Fruit fly (Drosophila melanogaster) whole organism, embryonic: Measurements from ENCODE around the gene Klp67A.

Source experiments
- Atf3 ChIP-seq: fragments of 200-800 bp; sonication (Bioruptor generic); optimal IDR thresholded peaks from 3 replicates; lab custom pipeline; 2016; ENCODE audit warnings: missing biosample characterization, missing genetic modification characterization
- Atf6 ChIP-seq: fragments of 200-800 bp; sonication (Bioruptor generic); IDR thresholded peaks from 2 replicates; pipeline ENCODE4 v1.3.6; 2022; ENCODE audit warnings: missing biosample characterization, missing genetic modification characterization
- Bgb ChIP-seq: fragments of 200-800 bp; sonication (Bioruptor generic); IDR thresholded peaks from 2 replicates; pipeline ENCODE4 v1.3.6; 2022; ENCODE audit warnings: missing biosample characterization, missing genetic modification characterization; ENCODE audit not compliant: partially characterized antibody
- CG10147 ChIP-seq: fragments of 200-800 bp; sonication (Bioruptor generic); optimal IDR thresholded peaks from 2 replicates; lab custom pipeline; 2019; ENCODE audit warnings: missing biosample characterization, mild to moderate bottlenecking, missing genetic modification characterization, moderate library complexity
- CG10543 ChIP-seq: fragments of 200-800 bp; sonication (Bioruptor generic); optimal IDR thresholded peaks from 3 replicates; lab custom pipeline; 2017; ENCODE audit warnings: missing biosample characterization, mild to moderate bottlenecking, missing genetic modification characterization, moderate library complexity
- CG12769 ChIP-seq: fragments of 200-800 bp; sonication (Bioruptor generic); optimal IDR thresholded peaks from 2 replicates; lab custom pipeline; 2019; ENCODE audit warnings: missing biosample characterization, mild to moderate bottlenecking, missing genetic modification characterization, moderate library complexity
- CG13123 ChIP-seq: fragments of 200-800 bp; sonication (Bioruptor generic); optimal IDR thresholded peaks from 2 replicates; lab custom pipeline; 2016; ENCODE audit warnings: missing biosample characterization, missing genetic modification characterization
- CG14014 ChIP-seq: fragments of 200-800 bp; sonication (Bioruptor generic); IDR thresholded peaks from 2 replicates; pipeline ENCODE4 v1.3.6; 2022; ENCODE audit warnings: missing biosample characterization, missing genetic modification characterization
- CG15269 ChIP-seq: fragments of 200-800 bp; sonication (Bioruptor generic); optimal IDR thresholded peaks from 2 replicates; lab custom pipeline; 2018; ENCODE audit warnings: missing biosample characterization, mild to moderate bottlenecking, missing genetic modification characterization, moderate library complexity
- CG17359 ChIP-seq: fragments of 200-800 bp; sonication (Bioruptor generic); optimal IDR thresholded peaks from 3 replicates; lab custom pipeline; 2018; ENCODE audit warnings: missing biosample characterization, mild to moderate bottlenecking, missing genetic modification characterization, moderate library complexity
- CG17568 ChIP-seq: fragments of 200-800 bp; sonication (Bioruptor generic); optimal IDR thresholded peaks from 2 replicates; lab custom pipeline; 2018; ENCODE audit warnings: missing biosample characterization, mild to moderate bottlenecking, missing genetic modification characterization, moderate library complexity
- CG2889 ChIP-seq: fragments of 200-800 bp; sonication (Bioruptor generic); IDR thresholded peaks from 3 replicates; pipeline ENCODE4 v1.3.6; 2022; ENCODE audit warnings: missing biosample characterization, missing genetic modification characterization
- CG3065 ChIP-seq: fragments of 200-800 bp; sonication (Bioruptor generic); optimal IDR thresholded peaks from 2 replicates; lab custom pipeline; 2016; ENCODE audit warnings: missing biosample characterization, missing genetic modification characterization
- CG32532 ChIP-seq: fragments of 200-800 bp; sonication (Bioruptor generic); IDR thresholded peaks from 2 replicates; pipeline ENCODE4 v1.3.6; 2022; ENCODE audit warnings: missing biosample characterization, missing genetic modification characterization
- CG7963 ChIP-seq: fragments of 200-800 bp; sonication (Bioruptor generic); IDR thresholded peaks from 3 replicates; pipeline ENCODE4 v1.3.6; 2022; ENCODE audit warnings: missing biosample characterization, missing genetic modification characterization; ENCODE audit not compliant: partially characterized antibody
- CG8281 ChIP-seq: fragments of 200-800 bp; sonication (Bioruptor generic); optimal IDR thresholded peaks from 2 replicates; lab custom pipeline; 2018; ENCODE audit warnings: missing biosample characterization, mild to moderate bottlenecking, missing genetic modification characterization, moderate library complexity
- CG8765 ChIP-seq: fragments of 200-800 bp; sonication (Bioruptor generic); IDR thresholded peaks from 2 replicates; pipeline ENCODE4 v1.3.6; 2022; ENCODE audit warnings: missing biosample characterization, missing genetic modification characterization
- Dbx ChIP-seq: fragments of 200-800 bp; sonication (Bioruptor generic); IDR thresholded peaks from 3 replicates; pipeline ENCODE4 v1.3.6; 2022; ENCODE audit warnings: missing biosample characterization, missing genetic modification characterization
- Fer1 ChIP-seq: fragments of 200-800 bp; sonication (Bioruptor generic); optimal IDR thresholded peaks from 2 replicates; lab custom pipeline; 2017; ENCODE audit warnings: missing biosample characterization, mild to moderate bottlenecking, missing genetic modification characterization
- Fer3 ChIP-seq: fragments of 200-800 bp; sonication (Bioruptor generic); optimal IDR thresholded peaks from 2 replicates; lab custom pipeline; 2018; ENCODE audit warnings: missing biosample characterization, mild to moderate bottlenecking, missing genetic modification characterization, moderate library complexity
- Hmx ChIP-seq: fragments of 200-800 bp; sonication (Bioruptor generic); optimal IDR thresholded peaks from 2 replicates; lab custom pipeline; 2016; ENCODE audit warnings: missing biosample characterization, missing genetic modification characterization
- NC2β ChIP-seq: fragments of 200-800 bp; sonication (Bioruptor generic); optimal IDR thresholded peaks from 2 replicates; lab custom pipeline; 2016; ENCODE audit warnings: missing biosample characterization, missing genetic modification characterization
- Oaz ChIP-seq: fragments of 200-800 bp; sonication (Bioruptor generic); IDR thresholded peaks from 2 replicates; pipeline ENCODE4 v1.3.6; 2022; ENCODE audit warnings: missing biosample characterization, missing genetic modification characterization
- Sry-δ ChIP-seq: fragments of 200-800 bp; sonication (Bioruptor generic); optimal IDR thresholded peaks from 2 replicates; lab custom pipeline; 2016; ENCODE audit warnings: missing biosample characterization, missing genetic modification characterization
- Stat92E ChIP-seq, 3 experiments: fragments of >200 bp in 2 of 3; fragments of 200-800 bp in 1 of 3; sonication (Bioruptor generic) in 1 of 3; optimal IDR thresholded peaks; 2 replicates each; lab custom pipeline; 2017 to 2019; ENCODE audit warnings: missing biosample characterization in 3 of 3, missing genetic modification characterization in 3 of 3, mild to moderate bottlenecking in 1 of 3, moderate library complexity in 1 of 3
- Xrp1 ChIP-seq: fragments of 200-800 bp; sonication (Bioruptor generic); IDR thresholded peaks from 2 replicates; pipeline ENCODE4 v1.3.6; 2022; ENCODE audit warnings: missing biosample characterization, missing genetic modification characterization
- amos ChIP-seq: fragments of 200-800 bp; sonication (Bioruptor generic); IDR thresholded peaks from 2 replicates; pipeline ENCODE4 v1.3.6; 2022; ENCODE audit warnings: missing biosample characterization, missing genetic modification characterization; ENCODE audit not compliant: partially characterized antibody
- btn ChIP-seq: fragments of 200-800 bp; sonication (Bioruptor generic); optimal IDR thresholded peaks from 2 replicates; lab custom pipeline; 2016; ENCODE audit warnings: missing biosample characterization, missing genetic modification characterization
- corto ChIP-seq: fragments of 200-800 bp; sonication (Bioruptor generic); optimal IDR thresholded peaks from 2 replicates; lab custom pipeline; 2016; ENCODE audit warnings: missing biosample characterization, mild to moderate bottlenecking, missing genetic modification characterization, moderate library complexity
- dan ChIP-seq: fragments of 200-800 bp; sonication (Bioruptor generic); IDR thresholded peaks from 2 replicates; pipeline ENCODE4 v1.3.6; 2022; ENCODE audit warnings: missing biosample characterization, missing genetic modification characterization
- en ChIP-seq: fragments of 200-800 bp; sonication (Bioruptor generic); optimal IDR thresholded peaks from 2 replicates; lab custom pipeline; 2016; ENCODE audit warnings: missing biosample characterization, missing genetic modification characterization
- exex ChIP-seq: fragments of 200-800 bp; sonication (Bioruptor generic); optimal IDR thresholded peaks from 4 replicates; lab custom pipeline; 2018; ENCODE audit warnings: missing biosample characterization, mild to moderate bottlenecking, missing genetic modification characterization, moderate library complexity
- fd102C ChIP-seq: fragments of 200-800 bp; sonication (Bioruptor generic); optimal IDR thresholded peaks from 2 replicates; lab custom pipeline; 2018; ENCODE audit warnings: missing biosample characterization, mild to moderate bottlenecking, missing genetic modification characterization, moderate library complexity
- hbn ChIP-seq: fragments of 200-800 bp; sonication (Bioruptor generic); IDR thresholded peaks from 2 replicates; pipeline ENCODE4 v1.3.6; 2022; ENCODE audit warnings: missing biosample characterization, missing genetic modification characterization; ENCODE audit not compliant: partially characterized antibody
- hkb ChIP-seq, 2 experiments: fragments of 200-800 bp in 1 of 2; fragments of >200 bp in 1 of 2; sonication (Bioruptor generic) in 1 of 2; IDR thresholded peaks in 1 of 2; optimal IDR thresholded peaks in 1 of 2; 2 replicates each; pipeline versions ENCODE4 v1.3.6 to Lab custom; 2017 to 2022; ENCODE audit warnings: missing biosample characterization in 1 of 2, missing genetic modification characterization in 1 of 2
- ind ChIP-seq: fragments of 200-800 bp; sonication (Bioruptor generic); optimal IDR thresholded peaks from 3 replicates; lab custom pipeline; 2016; ENCODE audit warnings: missing biosample characterization, missing genetic modification characterization
- nau ChIP-seq: fragments of 200-800 bp; sonication (Bioruptor generic); optimal IDR thresholded peaks from 3 replicates; lab custom pipeline; 2017; ENCODE audit warnings: missing biosample characterization, mild to moderate bottlenecking, missing genetic modification characterization, missing genetic modification reagents
- pb ChIP-seq: fragments of 200-800 bp; sonication (Bioruptor generic); optimal IDR thresholded peaks from 3 replicates; lab custom pipeline; 2016; ENCODE audit warnings: missing biosample characterization, missing genetic modification characterization
- ranshi ChIP-seq: fragments of 200-800 bp; sonication (Bioruptor generic); IDR thresholded peaks from 2 replicates; pipeline ENCODE4 v1.3.6; 2022; ENCODE audit warnings: missing biosample characterization, missing genetic modification characterization
- sc ChIP-seq, 3 experiments: fragments of >200 bp in 2 of 3; fragments of 200-800 bp in 1 of 3; sonication (Bioruptor generic) in 1 of 3; optimal IDR thresholded peaks; 2 replicates in 2 of 3; 3 replicates in 1 of 3; lab custom pipeline; 2017; ENCODE audit warnings: mild to moderate bottlenecking in 1 of 3, missing biosample characterization in 1 of 3, missing genetic modification characterization in 1 of 3, missing genetic modification reagents in 1 of 3
- sd ChIP-seq: fragments of 200-800 bp; sonication (Bioruptor generic); optimal IDR thresholded peaks from 3 replicates; lab custom pipeline; 2018; ENCODE audit warnings: missing biosample characterization, mild to moderate bottlenecking, missing genetic modification characterization, moderate library complexity
- sim ChIP-seq: fragments of 200-800 bp; sonication (Bioruptor generic); IDR thresholded peaks from 2 replicates; pipeline ENCODE4 v1.3.6; 2022; ENCODE audit warnings: missing biosample characterization, missing genetic modification characterization
- sug ChIP-seq: fragments of 200-800 bp; optimal IDR thresholded peaks from 2 replicates; lab custom pipeline; 2019; ENCODE audit warnings: missing biosample characterization, mild to moderate bottlenecking, missing genetic modification characterization, moderate library complexity
- tup ChIP-seq: fragments of 200-800 bp; sonication (Bioruptor generic); optimal IDR thresholded peaks from 2 replicates; lab custom pipeline; 2016; ENCODE audit warnings: missing biosample characterization, mild to moderate bottlenecking, missing genetic modification characterization, moderate library complexity
- unpg ChIP-seq: fragments of 200-800 bp; sonication (Bioruptor generic); optimal IDR thresholded peaks from 3 replicates; lab custom pipeline; 2018; ENCODE audit warnings: missing biosample characterization, mild to moderate bottlenecking, missing genetic modification characterization, moderate library complexity
- vvl ChIP-seq: fragments of 200-800 bp; sonication (Bioruptor generic); IDR thresholded peaks from 2 replicates; pipeline ENCODE4 v1.3.6; 2022; ENCODE audit warnings: missing biosample characterization, missing genetic modification characterization

The Klp67A gene

DNA sequence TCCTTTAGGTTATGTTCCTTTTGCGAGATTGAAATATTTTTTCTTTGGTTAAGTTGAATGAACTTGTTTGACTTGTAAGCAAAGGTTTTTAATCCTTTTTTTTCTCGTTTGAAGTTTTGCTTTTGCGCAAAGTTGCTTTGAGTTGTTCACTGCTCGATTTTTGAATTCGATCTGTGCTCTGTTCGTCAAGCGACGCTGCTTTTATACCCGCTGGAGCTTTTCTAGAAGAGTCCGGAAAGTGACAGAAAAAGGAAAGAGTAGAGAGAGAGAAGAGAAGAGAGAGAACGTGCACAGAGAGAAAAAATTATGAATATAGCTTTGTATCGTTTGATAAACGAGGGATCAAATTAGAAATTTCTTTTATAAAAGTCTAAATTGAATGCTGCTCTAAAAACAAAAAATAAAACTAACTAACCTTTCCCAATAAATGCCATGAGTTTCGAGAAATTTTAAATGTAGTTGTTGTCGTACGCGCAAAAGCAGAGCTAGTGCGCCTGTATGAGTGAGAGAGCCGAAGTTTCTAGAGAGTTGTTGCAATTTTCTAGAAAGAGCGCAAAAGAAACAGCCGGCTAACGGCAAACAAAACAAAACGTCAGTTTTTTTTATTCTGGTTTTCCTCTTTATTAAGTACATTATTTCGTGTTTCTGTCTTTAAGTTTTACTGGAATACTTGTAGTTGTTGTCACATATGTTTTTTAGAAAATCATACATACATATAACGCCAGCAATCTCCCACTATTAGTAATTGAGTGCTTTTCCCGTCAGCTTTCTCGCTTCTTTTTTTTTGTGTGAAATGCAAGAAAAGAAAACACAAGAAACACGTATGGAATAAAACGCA is 10.6 kb upstream of the Klp67A start, which contains the start of gene Hsp26 (continued):
- TF ChIP-seq unpg (GFP tag; lab: Kevin White, UChicago) (peak; percentile 91), CG8765 (GFP tag; lab: Robert Waterston, UW) (peak; percentile 22; the same call in 1 of the 2 replicates), Stat92E (GFP tag; optimal IDR thresholded peaks at IDR 0.05; lab: Kevin White, UChicago) (peak in 1 of 3 experiments; percentile 59), CG3065 (GFP tag; lab: Kevin White, UChicago) (peak; percentile 57), vvl (GFP tag; lab: Robert Waterston, UW) (peak; percentile 96), nau (peak; percentile 87), Atf3 (GFP tag; lab: Kevin White, UChicago) (peak; percentile 80), Fer3 (tag; lab: Kevin White, UChicago) (peak; percentile 65), Dbx (GFP tag; lab: Robert Waterston, UW) (peak; percentile 60; the same call in 2 of the 3 replicates), sd (tag; lab: Kevin White, UChicago) (peak; percentile 59), CG12769 (tag; lab: Kevin White, UChicago) (peak; percentile 62), Atf6 (GFP tag; lab: Robert Waterston, UW) (peak; percentile 92), tup (GFP tag; lab: Kevin White, UChicago) (peak; percentile 45), NC2β (GFP tag; lab: Kevin White, UChicago) (peak; percentile 78), ranshi (GFP tag; lab: Robert Waterston, UW) (peak; percentile 80), Sry-δ (GFP tag; lab: Kevin White, UChicago) (peak; percentile 24), fd102C (GFP tag; lab: Kevin White, UChicago) (peak; percentile 27), CG10543 (GFP tag; lab: Kevin White, UChicago) (peak; percentile 9), sim (GFP tag; lab: Robert Waterston, UW) (peak; percentile 53; the same call in 1 of the 2 replicates), amos (GFP tag; lab: Robert Waterston, UW) (no peak), CG14014 (GFP tag; lab: Robert Waterston, UW) (peak; percentile 85), sc (optimal IDR thresholded peaks at IDR 0.05; lab: Kevin White, UChicago) (no peak), sc (GFP tag; optimal IDR thresholded peaks at IDR 0.05; lab: Kevin White, UChicago) (peak; percentile 72), ind (GFP tag; lab: Kevin White, UChicago) (peak; percentile 69), CG15269 (tag; lab: Kevin White, UChicago) (peak; percentile 85), pb (GFP tag; lab: Kevin White, UChicago) (peak; percentile 54), CG17359 (tag; lab: Kevin White, UChicago) (peak; percentile 86), hbn (GFP tag; lab: Robert Waterston, UW) (no peak), CG13123 (GFP tag; lab: Kevin White, UChicago) (peak; percentile 64), Fer1 (peak; percentile 86), dan (GFP tag; lab: Robert Waterston, UW) (no peak), Bgb (GFP tag; lab: Robert Waterston, UW) (no peak; the same call in 1 of the 2 replicates), CG17568 (GFP tag; lab: Kevin White, UChicago) (peak; percentile 84), corto (GFP tag; lab: Kevin White, UChicago) (peak; percentile 79), hkb (optimal IDR thresholded peaks at IDR 0.05; lab: Kevin White, UChicago) (no peak), hkb (GFP tag; IDR thresholded peaks at IDR 0.05; lab: Robert Waterston, UW) (peak; percentile 94), CG10147 (GFP tag; lab: Kevin White, UChicago) (peak; percentile 74), sug (tag; lab: Kevin White, UChicago) (peak; percentile 53), Xrp1 (GFP tag; lab: Robert Waterston, UW) (peak; percentile 91), Hmx (GFP tag; lab: Kevin White, UChicago) (peak; percentile 55), CG8281 (tag; lab: Kevin White, UChicago) (peak; percentile 60), Oaz (peak; percentile 53; the same call in 1 of the 2 replicates), CG32532 (GFP tag; lab: Robert Waterston, UW) (peak; percentile 90), exex (tag; lab: Kevin White, UChicago) (no peak), en (peak; percentile 88), CG2889 (peak; percentile 63; the same call in 2 of the 3 replicates), CG7963 (GFP tag; lab: Robert Waterston, UW) (no peak), btn (peak; percentile 46)
